Fruit fly (Drosophila melanogaster) whole organism, embryonic: ENCODE data around the gene lark.

Experiments used
- Ada2b ChIP-seq: fragments of 200-800 bp; sonication (Bioruptor generic); IDR thresholded peaks from 2 replicates; pipeline ENCODE4 v1.3.6; 2022; ENCODE audit warnings: missing biosample characterization, missing genetic modification characterization
- Adf1 ChIP-seq: fragments of 200-800 bp; sonication (Bioruptor generic); IDR thresholded peaks from 2 replicates; pipeline ENCODE4 v1.3.6; 2022; ENCODE audit warnings: missing biosample characterization, missing genetic modification characterization
- Aef1 ChIP-seq: fragments of 200-800 bp; sonication (Bioruptor generic); IDR thresholded peaks from 3 replicates; pipeline ENCODE4 v1.3.6; 2022; ENCODE audit warnings: missing biosample characterization, missing genetic modification characterization
- Antp ChIP-seq: fragments of 200-800 bp; sonication (Bioruptor generic); optimal IDR thresholded peaks from 3 replicates; lab custom pipeline; 2016; ENCODE audit warnings: missing biosample characterization, missing genetic modification characterization
- B-H2 ChIP-seq: fragments of 200-800 bp; sonication (Bioruptor generic); optimal IDR thresholded peaks from 2 replicates; lab custom pipeline; 2018; ENCODE audit warnings: missing biosample characterization, mild to moderate bottlenecking, missing genetic modification characterization
- CG10274 ChIP-seq: fragments of 200-800 bp; sonication (Bioruptor generic); optimal IDR thresholded peaks from 3 replicates; lab custom pipeline; 2017; ENCODE audit warnings: missing biosample characterization, mild to moderate bottlenecking, missing genetic modification characterization
- CG10366 ChIP-seq: fragments of 200-800 bp; sonication (Bioruptor generic); IDR thresholded peaks from 2 replicates; pipeline ENCODE4 v1.3.6; 2022; ENCODE audit warnings: missing biosample characterization, missing genetic modification characterization
- CG11695 ChIP-seq: fragments of 200-800 bp; sonication (Bioruptor generic); IDR thresholded peaks from 3 replicates; pipeline ENCODE4 v1.3.6; 2022; ENCODE audit warnings: missing biosample characterization, missing genetic modification characterization
- CG12769 ChIP-seq: fragments of 200-800 bp; sonication (Bioruptor generic); optimal IDR thresholded peaks from 2 replicates; lab custom pipeline; 2019; ENCODE audit warnings: missing biosample characterization, mild to moderate bottlenecking, missing genetic modification characterization, moderate library complexity
- CG12942 ChIP-seq: fragments of 200-800 bp; sonication (Bioruptor generic); optimal IDR thresholded peaks from 3 replicates; lab custom pipeline; 2016; ENCODE audit warnings: missing biosample characterization, missing genetic modification characterization
- CG13424 ChIP-seq: fragments of 200-800 bp; sonication (Bioruptor generic); optimal IDR thresholded peaks from 2 replicates; lab custom pipeline; 2019; ENCODE audit warnings: missing biosample characterization, mild to moderate bottlenecking, missing genetic modification characterization, moderate library complexity
- CG13624 ChIP-seq: fragments of 200-800 bp; sonication (Bioruptor generic); optimal IDR thresholded peaks from 2 replicates; lab custom pipeline; 2016; ENCODE audit warnings: missing biosample characterization, missing genetic modification characterization
- CG16863 ChIP-seq: fragments of 200-800 bp; sonication (Bioruptor generic); optimal IDR thresholded peaks from 3 replicates; lab custom pipeline; 2016; ENCODE audit warnings: missing biosample characterization, missing genetic modification characterization
- CG17568 ChIP-seq: fragments of 200-800 bp; sonication (Bioruptor generic); optimal IDR thresholded peaks from 2 replicates; lab custom pipeline; 2018; ENCODE audit warnings: missing biosample characterization, mild to moderate bottlenecking, missing genetic modification characterization, moderate library complexity
- CG18262 ChIP-seq: fragments of 200-800 bp; optimal IDR thresholded peaks from 3 replicates; lab custom pipeline; 2019; ENCODE audit warnings: missing biosample characterization, mild to moderate bottlenecking, missing genetic modification characterization, moderate library complexity
- CG2199 ChIP-seq: fragments of 200-800 bp; sonication (Bioruptor generic); IDR thresholded peaks from 3 replicates; pipeline ENCODE4 v1.3.6; 2022; ENCODE audit warnings: missing biosample characterization, missing genetic modification characterization
- CG3726 ChIP-seq: fragments of 200-800 bp; sonication (Bioruptor generic); IDR thresholded peaks from 3 replicates; pipeline ENCODE4, ENCODE4 v1.3.6; 2022; ENCODE audit warnings: missing biosample characterization, missing genetic modification characterization
- CG43689 ChIP-seq: fragments of 200-800 bp; sonication (Bioruptor generic); IDR thresholded peaks from 2 replicates; pipeline ENCODE4 v1.3.6; 2022; ENCODE audit warnings: missing biosample characterization, missing genetic modification characterization
- CG4424 ChIP-seq: fragments of 200-800 bp; sonication (Bioruptor generic); optimal IDR thresholded peaks from 3 replicates; lab custom pipeline; 2016; ENCODE audit warnings: missing biosample characterization, missing genetic modification characterization
- CG6254 ChIP-seq: fragments of 200-800 bp; sonication (Bioruptor generic); optimal IDR thresholded peaks from 3 replicates; lab custom pipeline; 2017; ENCODE audit warnings: mild to moderate bottlenecking, missing biosample characterization, missing genetic modification reagents, missing genetic modification characterization
- CG7928 ChIP-seq: fragments of 200-800 bp; sonication (Bioruptor generic); optimal IDR thresholded peaks from 2 replicates; lab custom pipeline; 2017; ENCODE audit warnings: missing biosample characterization, mild to moderate bottlenecking, missing genetic modification characterization
- CG9932 ChIP-seq: fragments of 200-800 bp; sonication (Bioruptor generic); IDR thresholded peaks from 2 replicates; pipeline ENCODE4 v1.3.6; 2022; ENCODE audit warnings: missing biosample characterization, missing genetic modification characterization
- CrebB ChIP-seq: fragments of 200-800 bp; sonication (Bioruptor generic); optimal IDR thresholded peaks from 3 replicates; lab custom pipeline; 2018; ENCODE audit warnings: missing biosample characterization, mild to moderate bottlenecking, missing genetic modification characterization
- Ets65A ChIP-seq: fragments of 200-800 bp; sonication (Bioruptor generic); peaks from one replicate; lab custom pipeline; 2016; ENCODE audit warnings: missing biosample characterization, missing genetic modification characterization
- Fer2 ChIP-seq: fragments of 200-800 bp; sonication (Bioruptor generic); optimal IDR thresholded peaks from 2 replicates; lab custom pipeline; 2018; ENCODE audit warnings: missing biosample characterization, mild to moderate bottlenecking, missing genetic modification characterization, moderate library complexity
- HHEX ChIP-seq: fragments of 200-800 bp; sonication (Bioruptor generic); optimal IDR thresholded peaks from 3 replicates; lab custom pipeline; 2017; ENCODE audit warnings: missing biosample characterization, mild to moderate bottlenecking, missing genetic modification characterization, missing genetic modification reagents
- HLH3B ChIP-seq: fragments of 200-800 bp; sonication (Bioruptor generic); IDR thresholded peaks from 2 replicates; pipeline ENCODE4 v1.3.6; 2022; ENCODE audit warnings: missing biosample characterization, missing genetic modification characterization
- HLH54F ChIP-seq: fragments of 200-800 bp; sonication (Bioruptor generic); optimal IDR thresholded peaks from 3 replicates; lab custom pipeline; 2016; ENCODE audit warnings: missing biosample characterization, missing genetic modification characterization
- Hey ChIP-seq: fragments of 200-800 bp; sonication (Bioruptor generic); optimal IDR thresholded peaks from 3 replicates; lab custom pipeline; 2018; ENCODE audit warnings: missing biosample characterization, mild to moderate bottlenecking, missing genetic modification characterization
- Lhr ChIP-seq: fragments of 200-800 bp; sonication (Bioruptor generic); optimal IDR thresholded peaks from 3 replicates; lab custom pipeline; 2017; ENCODE audit warnings: mild to moderate bottlenecking, missing biosample characterization, missing genetic modification reagents, missing genetic modification characterization
- Oaz ChIP-seq: fragments of 200-800 bp; sonication (Bioruptor generic); IDR thresholded peaks from 2 replicates; pipeline ENCODE4 v1.3.6; 2022; ENCODE audit warnings: missing biosample characterization, missing genetic modification characterization
- Poxn ChIP-seq: fragments of 200-800 bp; sonication (Bioruptor generic); IDR thresholded peaks from 2 replicates; pipeline ENCODE4 v1.3.6; 2022; ENCODE audit warnings: missing biosample characterization, missing genetic modification characterization
- Xbp1 ChIP-seq: fragments of 200-800 bp; sonication (Bioruptor generic); optimal IDR thresholded peaks from 3 replicates; lab custom pipeline; 2016; ENCODE audit warnings: missing biosample characterization, mild to moderate bottlenecking, missing genetic modification characterization
- az2 ChIP-seq: fragments of 200-800 bp; sonication (Bioruptor generic); optimal IDR thresholded peaks from 3 replicates; lab custom pipeline; 2016; ENCODE audit warnings: missing biosample characterization, missing genetic modification characterization
- bbx ChIP-seq: fragments of 200-800 bp; sonication (Bioruptor generic); IDR thresholded peaks from 2 replicates; pipeline ENCODE4 v1.3.6; 2022; ENCODE audit warnings: missing biosample characterization, missing genetic modification characterization; ENCODE audit not compliant: partially characterized antibody
- bcd ChIP-seq: fragments of 200-800 bp; sonication (Bioruptor generic); optimal IDR thresholded peaks from 2 replicates; lab custom pipeline; 2017; ENCODE audit warnings: missing biosample characterization, mild to moderate bottlenecking, missing genetic modification characterization
- corto ChIP-seq: fragments of 200-800 bp; sonication (Bioruptor generic); optimal IDR thresholded peaks from 2 replicates; lab custom pipeline; 2016; ENCODE audit warnings: missing biosample characterization, mild to moderate bottlenecking, missing genetic modification characterization, moderate library complexity
- ems ChIP-seq: fragments of 200-800 bp; sonication (Bioruptor generic); optimal IDR thresholded peaks from 3 replicates; lab custom pipeline; 2016; ENCODE audit warnings: missing biosample characterization, missing genetic modification characterization
- exex ChIP-seq: fragments of 200-800 bp; sonication (Bioruptor generic); optimal IDR thresholded peaks from 4 replicates; lab custom pipeline; 2018; ENCODE audit warnings: missing biosample characterization, mild to moderate bottlenecking, missing genetic modification characterization, moderate library complexity
- fd3F ChIP-seq: fragments of 200-800 bp; sonication (Bioruptor generic); optimal IDR thresholded peaks from 2 replicates; lab custom pipeline; 2018; ENCODE audit warnings: missing biosample characterization, mild to moderate bottlenecking, missing genetic modification characterization, moderate library complexity
- kni ChIP-seq: fragments of 200-800 bp; sonication (Bioruptor generic); optimal IDR thresholded peaks from 3 replicates; lab custom pipeline; 2017; ENCODE audit warnings: mild to moderate bottlenecking, missing biosample characterization, missing genetic modification reagents, missing genetic modification characterization
- luna ChIP-seq: fragments of 200-800 bp; sonication (Bioruptor generic); optimal IDR thresholded peaks from 2 replicates; lab custom pipeline; 2016; ENCODE audit warnings: missing biosample characterization, missing genetic modification characterization
- pho ChIP-seq: fragments of 200-800 bp; sonication (Bioruptor generic); optimal IDR thresholded peaks from 2 replicates; lab custom pipeline; 2016; ENCODE audit warnings: missing biosample characterization, missing genetic modification characterization
- psq ChIP-seq: fragments of 200-800 bp; sonication (Bioruptor generic); optimal IDR thresholded peaks from 2 replicates; lab custom pipeline; 2017; ENCODE audit warnings: missing biosample characterization, missing genetic modification characterization
- ro ChIP-seq: fragments of 200-800 bp; sonication (Bioruptor generic); IDR thresholded peaks from 2 replicates; pipeline ENCODE4 v1.3.6; 2022; ENCODE audit warnings: missing biosample characterization, missing genetic modification characterization
- row ChIP-seq: fragments of 200-800 bp; sonication (Bioruptor generic); IDR thresholded peaks from 3 replicates; pipeline ENCODE4 v1.3.6; 2022; ENCODE audit warnings: missing biosample characterization, missing genetic modification characterization
- so ChIP-seq: fragments of 200-800 bp; sonication (Bioruptor generic); IDR thresholded peaks from 3 replicates; pipeline ENCODE4 v1.3.6; 2022; ENCODE audit warnings: missing biosample characterization, missing genetic modification characterization
- tx ChIP-seq: fragments of 200-800 bp; sonication (Bioruptor generic); optimal IDR thresholded peaks from 2 replicates; lab custom pipeline; 2016; ENCODE audit warnings: missing biosample characterization, missing genetic modification characterization
- unc-4 ChIP-seq: fragments of 200-800 bp; sonication (Bioruptor generic); IDR thresholded peaks from 2 replicates; pipeline ENCODE4 v1.3.6; 2022; ENCODE audit warnings: missing biosample characterization, missing genetic modification characterization; ENCODE audit not compliant: partially characterized antibody

The lark gene

DNA sequence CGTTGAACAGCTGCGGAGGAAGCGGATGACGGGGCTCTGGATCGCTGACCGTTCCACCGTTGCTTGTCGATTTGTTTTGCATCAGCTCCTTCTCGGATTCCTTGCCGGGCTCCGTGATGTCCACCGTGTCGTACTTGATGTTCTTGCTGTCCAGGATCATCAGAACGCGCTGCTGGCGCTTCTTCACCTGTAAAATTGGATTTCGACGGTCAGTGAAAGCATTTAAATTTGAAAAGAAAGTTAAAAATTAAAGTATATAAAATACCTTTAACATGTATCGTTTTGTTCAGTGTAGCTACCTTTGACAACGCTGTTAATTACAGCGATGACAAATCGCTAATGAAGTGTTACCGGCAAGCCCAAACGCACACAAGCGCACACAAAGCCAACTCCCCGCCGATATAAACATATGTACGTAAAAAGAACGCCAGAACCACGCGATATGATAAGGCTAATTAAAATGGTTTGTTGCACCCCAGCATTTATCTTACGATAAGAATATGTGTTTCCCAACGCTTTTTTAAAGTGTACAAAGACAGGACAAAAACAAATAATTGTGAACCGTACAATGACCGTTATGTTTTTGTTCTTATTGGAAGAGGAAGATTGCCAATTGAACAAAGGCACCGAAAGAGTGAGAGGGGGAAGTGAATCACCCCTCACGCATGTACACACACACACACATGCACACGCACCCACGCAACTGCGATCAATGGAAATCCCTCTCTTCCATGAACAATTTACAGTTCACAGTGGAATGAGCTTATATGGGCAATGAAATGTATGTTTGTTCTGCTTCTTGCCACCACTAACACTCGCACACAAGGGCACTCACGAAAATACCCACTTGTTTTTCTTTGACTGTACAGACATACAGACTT, 29.0 kb downstream of the lark start (continued):
- TF ChIP-seq CG18262 (tag; lab: Kevin White, UChicago) (peak; percentile 18), CG7928 (GFP tag; lab: Kevin White, UChicago) (no peak), tx (no peak), HLH3B (GFP tag; lab: Robert Waterston, UW) (no peak), Ada2b (GFP tag; lab: Robert Waterston, UW) (no peak), pho (GFP tag; lab: Kevin White, UChicago) (no peak), Hey (tag; lab: Kevin White, UChicago) (no peak), Oaz (no peak), psq (no peak), Poxn (GFP tag; lab: Robert Waterston, UW) (no peak), HHEX (GFP tag; lab: Kevin White, UChicago) (peak; percentile 57), so (GFP tag; lab: Robert Waterston, UW) (peak; percentile 61; the same call in 1 of the 3 replicates), CG9932 (no peak), Aef1 (GFP tag; lab: Robert Waterston, UW) (no peak), luna (GFP tag; lab: Kevin White, UChicago) (no peak), Lhr (GFP tag; lab: Kevin White, UChicago) (no peak), az2 (GFP tag; lab: Kevin White, UChicago) (peak; percentile 1), Antp (GFP tag; lab: Kevin White, UChicago) (no peak), Adf1 (GFP tag; lab: Robert Waterston, UW) (no peak), fd3F (GFP tag; lab: Kevin White, UChicago) (no peak), CG4424 (GFP tag; lab: Kevin White, UChicago) (peak; percentile 46), CG13424 (peak; percentile 1), Xbp1 (peak; percentile 35), HLH54F (no peak), CG13624 (GFP tag; lab: Kevin White, UChicago) (no peak), ro (no peak), CG10366 (GFP tag; lab: Robert Waterston, UW) (peak; percentile 40; the same call in 1 of the 2 replicates), CG12769 (peak; percentile 48), bbx (GFP tag; lab: Robert Waterston, UW) (no peak), CG16863 (GFP tag; lab: Kevin White, UChicago) (no peak), corto (no peak), CG2199 (GFP tag; lab: Robert Waterston, UW) (0 out of 3 replicates have a peak, but pooled peaks have one; percentile 67), CG17568 (no peak), B-H2 (GFP tag; lab: Kevin White, UChicago) (no peak), unc-4 (GFP tag; lab: Robert Waterston, UW) (0 out of 2 replicates have a peak, but pooled peaks have one; percentile 30), CG10274 (GFP tag; lab: Kevin White, UChicago) (peak; percentile 0), ems (peak; percentile 31), CG6254 (GFP tag; lab: Kevin White, UChicago) (peak; percentile 18), kni (GFP tag; lab: Kevin White, UChicago) (peak; percentile 52), CrebB (peak; percentile 16), CG12942 (GFP tag; lab: Kevin White, UChicago) (peak; percentile 26), CG3726 (GFP tag; lab: Robert Waterston, UW) (no peak), Fer2 (tag; lab: Kevin White, UChicago) (no peak), bcd (GFP tag; lab: Kevin White, UChicago) (peak; percentile 27), exex (peak; percentile 88), CG43689 (GFP tag; lab: Robert Waterston, UW) (no peak), CG11695 (GFP tag; lab: Robert Waterston, UW) (peak; percentile 62), row (GFP tag; lab: Robert Waterston, UW) (peak; percentile 15; the same call in 1 of the 3 replicates), Ets65A (peak; percentile 71)
